Fruit fly (Drosophila melanogaster): ENCODE data around the gene ppk19.
A peak's percentile ranks its signal among the peaks of the same experiment; 100 is the strongest.

Gene ppk19

DNA sequence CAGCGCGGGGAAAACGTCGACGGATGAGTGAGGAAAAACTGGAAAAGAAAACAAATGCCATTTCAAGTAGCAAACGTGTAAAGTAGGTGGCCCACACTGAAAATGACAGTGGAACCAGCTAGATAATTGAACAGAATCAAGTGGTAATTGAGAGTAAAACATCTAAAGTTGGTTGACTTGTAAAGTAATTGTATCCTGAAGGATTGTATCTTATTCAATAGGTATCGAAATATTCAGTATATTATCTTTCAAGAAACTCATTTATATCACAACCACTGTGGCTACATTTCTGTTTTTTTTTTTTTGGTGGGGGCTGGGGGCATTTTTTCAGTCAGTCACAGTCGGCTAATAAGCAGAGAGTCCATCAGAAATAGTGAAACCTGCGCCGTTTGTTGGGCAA, 27.0 kb downstream of the ppk19 start (continued):
- no peak for TF ChIP-seq CG6813 (GFP tag; optimal IDR thresholded peaks at IDR 0.05)
- TF ChIP-seq yki (optimal IDR thresholded peaks at IDR 0.05), result no peak
- peak; percentile 45 for TF ChIP-seq CG4424 (GFP tag; optimal IDR thresholded peaks at IDR 0.05)
- no peak for TF ChIP-seq crp (GFP tag; optimal IDR thresholded peaks at IDR 0.05)
- TF ChIP-seq btn (GFP tag; optimal IDR thresholded peaks at IDR 0.05), result no peak
- TF ChIP-seq HLH3B (GFP tag; IDR thresholded peaks at IDR 0.05), result no peak
- no peak for TF ChIP-seq CG8478 (optimal IDR thresholded peaks at IDR 0.05)
- no peak for TF ChIP-seq fd3F (GFP tag; optimal IDR thresholded peaks at IDR 0.05)
- no peak for TF ChIP-seq CG15073 (GFP tag; optimal IDR thresholded peaks at IDR 0.05)
- TF ChIP-seq nau (GFP tag; optimal IDR thresholded peaks at IDR 0.05), result no peak
- no peak for TF ChIP-seq sc (optimal IDR thresholded peaks at IDR 0.05)
- TF ChIP-seq sc (GFP tag; optimal IDR thresholded peaks at IDR 0.05), result no peak
- no peak for TF ChIP-seq CG7786 (GFP tag; optimal IDR thresholded peaks at IDR 0.05)
- peak; percentile 7; the same call in 1 of the 3 replicates for TF ChIP-seq CG34422 (GFP tag; IDR thresholded peaks at IDR 0.05)
- no peak for TF ChIP-seq CG43689 (GFP tag; IDR thresholded peaks at IDR 0.05)
- no peak for TF ChIP-seq tin (GFP tag; optimal IDR thresholded peaks at IDR 0.05)
- TF ChIP-seq CG6683 (GFP tag; optimal IDR thresholded peaks at IDR 0.05), result no peak
- no peak for TF ChIP-seq CG1647 (GFP tag; optimal IDR thresholded peaks at IDR 0.05)
- TF ChIP-seq CG14667 (GFP tag; IDR thresholded peaks at IDR 0.05), result no peak
- TF ChIP-seq Ets97D (GFP tag; optimal IDR thresholded peaks at IDR 0.05), result no peak
- TF ChIP-seq CG3995 (GFP tag; optimal IDR thresholded peaks at IDR 0.05), result no peak
- peak; percentile 4 for TF ChIP-seq gcm (GFP tag; optimal IDR thresholded peaks at IDR 0.05)
- TF ChIP-seq h (optimal IDR thresholded peaks at IDR 0.05), result no peak
- TF ChIP-seq phol (tag; optimal IDR thresholded peaks at IDR 0.05), result no peak
- TF ChIP-seq lbe (GFP tag; optimal IDR thresholded peaks at IDR 0.05), result no peak
- peak; percentile 72 for TF ChIP-seq Ptx1 (GFP tag; IDR thresholded peaks at IDR 0.05)
- TF ChIP-seq Usf (GFP tag; optimal IDR thresholded peaks at IDR 0.05), result no peak
- no peak for TF ChIP-seq fd64A (GFP tag; optimal IDR thresholded peaks at IDR 0.05)
- TF ChIP-seq CG15479 (GFP tag; optimal IDR thresholded peaks at IDR 0.05), result no peak
- no peak for TF ChIP-seq ems (GFP tag; optimal IDR thresholded peaks at IDR 0.05)
- no peak for TF ChIP-seq CG10147 (GFP tag; optimal IDR thresholded peaks at IDR 0.05)
- peak; percentile 70 for TF ChIP-seq CG32772 (GFP tag; IDR thresholded peaks at IDR 0.05)
- TF ChIP-seq CG6175 (GFP tag; IDR thresholded peaks at IDR 0.05), result no peak
- TF ChIP-seq aop (GFP tag; IDR thresholded peaks at IDR 0.05), result 0 out of 2 replicates have a peak, but pooled peaks have one; percentile 11
- no peak for TF ChIP-seq Dll (GFP tag; IDR thresholded peaks at IDR 0.05; ENCODE audit: partially characterized antibody)
- TF ChIP-seq ken (GFP tag; IDR thresholded peaks at IDR 0.05), result peak; percentile 69; the same call in 1 of the 3 replicates
- TF ChIP-seq CG31365 (tag; optimal IDR thresholded peaks at IDR 0.05), result no peak
- no peak for TF ChIP-seq corto (GFP tag; optimal IDR thresholded peaks at IDR 0.05)
- no peak for TF ChIP-seq eve (GFP tag; optimal IDR thresholded peaks at IDR 0.05)
- TF ChIP-seq HLHmδ (GFP tag; optimal IDR thresholded peaks at IDR 0.05), result no peak
- no peak for TF ChIP-seq pho (GFP tag; optimal IDR thresholded peaks at IDR 0.05)
- no peak for TF ChIP-seq jing (GFP tag; optimal IDR thresholded peaks at IDR 0.05)
- peak; percentile 11 for TF ChIP-seq Side (GFP tag; optimal IDR thresholded peaks at IDR 0.05)
- peak; percentile 10 for TF ChIP-seq eyg (GFP tag; optimal IDR thresholded peaks at IDR 0.05)
- no peak for TF ChIP-seq Lhr (GFP tag; optimal IDR thresholded peaks at IDR 0.05)
- TF ChIP-seq CG3847 (GFP tag; IDR thresholded peaks at IDR 0.05), result no peak
- no peak for TF ChIP-seq TFAM (GFP tag; optimal IDR thresholded peaks at IDR 0.05)
- no peak for TF ChIP-seq CG10959 (GFP tag; IDR thresholded peaks at IDR 0.05)
- no peak for TF ChIP-seq CG1832 (GFP tag; optimal IDR thresholded peaks at IDR 0.05)
- TF ChIP-seq NC2β (GFP tag; optimal IDR thresholded peaks at IDR 0.05), result no peak
- TF ChIP-seq CG10543 (GFP tag; optimal IDR thresholded peaks at IDR 0.05), result no peak
- no peak for TF ChIP-seq schlank (tag; optimal IDR thresholded peaks at IDR 0.05)
- no peak for TF ChIP-seq CG9797 (GFP tag; optimal IDR thresholded peaks at IDR 0.05)

Measured in whole organism, embryonic.